Worm (Caenorhabditis elegans) whole organism, late embryonic: ENCODE results near the gene F53A9.1.

Experiments used
- C38D4.7 ChIP-seq: fragments of 200-800 bp; sonication (Bioruptor generic); optimal IDR thresholded peaks from 2 replicates; lab custom pipeline; 2018; ENCODE audit warnings: mild to moderate bottlenecking, missing genetic modification characterization, moderate library complexity, missing compliant biosample characterization
- F13H6.1 ChIP-seq: sonication (generic microtip); optimal IDR thresholded peaks from 2 replicates; lab custom pipeline; 2016; ENCODE audit warnings: missing genetic modification characterization, missing compliant biosample characterization
- K09A11.1 ChIP-seq: sonication (generic microtip); optimal IDR thresholded peaks from 2 replicates; lab custom pipeline; 2017; ENCODE audit warnings: antibody characterized with exemption, mild to moderate bottlenecking, missing genetic modification characterization, missing compliant biosample characterization; ENCODE audit not compliant: insufficient read depth
- Y22D7AL.16 ChIP-seq: sonication (generic microtip); optimal IDR thresholded peaks from 2 replicates; lab custom pipeline; 2016; ENCODE audit warnings: missing genetic modification characterization, missing compliant biosample characterization
- ahr-1 ChIP-seq: sonication (generic microtip); optimal IDR thresholded peaks from 2 replicates; lab custom pipeline; 2016; ENCODE audit warnings: missing genetic modification characterization, missing compliant biosample characterization
- ceh-18 ChIP-seq: sonication (generic microtip); optimal IDR thresholded peaks from 2 replicates; lab custom pipeline; 2016; ENCODE audit warnings: missing genetic modification characterization, missing compliant biosample characterization
- ceh-30 ChIP-seq: fragments of 150-350 bp; optimal IDR thresholded peaks from 2 replicates; lab custom pipeline; 2014; ENCODE audit warnings: missing biosample characterization, missing genetic modification characterization
- ceh-48 ChIP-seq: sonication (generic microtip); optimal IDR thresholded peaks from 2 replicates; lab custom pipeline; 2016; ENCODE audit warnings: missing genetic modification characterization, inconsistent platforms, missing compliant biosample characterization
- ceh-6 ChIP-seq: fragments of 200-800 bp; sonication (Bioruptor generic); optimal IDR thresholded peaks from 2 replicates; lab custom pipeline; 2018; ENCODE audit warnings: mild to moderate bottlenecking, missing genetic modification characterization, missing compliant biosample characterization
- ceh-9 ChIP-seq: sonication (generic microtip); optimal IDR thresholded peaks from 2 replicates; lab custom pipeline; 2016; ENCODE audit warnings: mild to moderate bottlenecking, missing genetic modification characterization, inconsistent platforms, missing compliant biosample characterization
- che-1 ChIP-seq: sonication (generic microtip); optimal IDR thresholded peaks from 2 replicates; lab custom pipeline; 2016; ENCODE audit warnings: mild to moderate bottlenecking, missing genetic modification characterization, missing compliant biosample characterization
- dmd-4 ChIP-seq: sonication (generic microtip); optimal IDR thresholded peaks from 2 replicates; lab custom pipeline; 2016; ENCODE audit warnings: borderline replicate concordance, missing genetic modification characterization, missing compliant biosample characterization
- elt-2 ChIP-seq: sonication (generic microtip); optimal IDR thresholded peaks from 2 replicates; lab custom pipeline; 2016; ENCODE audit warnings: missing genetic modification reagents, missing genetic modification characterization, missing compliant biosample characterization
- elt-4 ChIP-seq: sonication (generic microtip); optimal IDR thresholded peaks from 2 replicates; lab custom pipeline; 2016; ENCODE audit warnings: missing genetic modification characterization, missing compliant biosample characterization
- ets-4 ChIP-seq: sonication (generic microtip); optimal IDR thresholded peaks from 2 replicates; lab custom pipeline; 2016; ENCODE audit warnings: missing genetic modification characterization, missing compliant biosample characterization
- fkh-10 ChIP-seq: fragments of 150-350 bp; optimal IDR thresholded peaks from 2 replicates; lab custom pipeline; 2014; ENCODE audit warnings: missing biosample characterization, missing genetic modification reagents, missing genetic modification characterization
- hlh-13 ChIP-seq: fragments of 200-800 bp; sonication (Bioruptor generic); optimal IDR thresholded peaks from 2 replicates; lab custom pipeline; 2018; ENCODE audit warnings: mild to moderate bottlenecking, missing genetic modification characterization, missing compliant biosample characterization
- hlh-8 ChIP-seq: sonication (generic microtip); optimal IDR thresholded peaks from 2 replicates; lab custom pipeline; 2016; ENCODE audit warnings: missing genotype, missing genetic modification characterization, missing compliant biosample characterization
- madf-2 ChIP-seq: sonication (generic microtip); optimal IDR thresholded peaks from 2 replicates; lab custom pipeline; 2017; ENCODE audit warnings: missing genetic modification characterization, missing compliant biosample characterization
- mec-3 ChIP-seq: sonication (generic microtip); optimal IDR thresholded peaks from 2 replicates; lab custom pipeline; 2016; ENCODE audit warnings: borderline replicate concordance, missing genetic modification characterization, missing compliant biosample characterization
- nfya-1 ChIP-seq: sonication (generic microtip); optimal IDR thresholded peaks from 2 replicates; lab custom pipeline; 2017; ENCODE audit warnings: missing genetic modification characterization, mild to moderate bottlenecking, missing compliant biosample characterization, antibody characterized with exemption, moderate library complexity
- npax-4 ChIP-seq: sonication (generic microtip); optimal IDR thresholded peaks from 2 replicates; lab custom pipeline; 2016; ENCODE audit warnings: missing genetic modification characterization, missing compliant biosample characterization
- pag-3 ChIP-seq: sonication (generic microtip); optimal IDR thresholded peaks from 2 replicates; lab custom pipeline; 2016; ENCODE audit warnings: missing compliant biosample characterization, missing genetic modification characterization, borderline replicate concordance
- pha-2 ChIP-seq: sonication (generic microtip); optimal IDR thresholded peaks from 2 replicates; lab custom pipeline; 2017; ENCODE audit warnings: mild to moderate bottlenecking, missing genetic modification characterization, missing compliant biosample characterization
- pqm-1 ChIP-seq: sonication (generic microtip); optimal IDR thresholded peaks from 2 replicates; lab custom pipeline; 2016; ENCODE audit warnings: missing genetic modification characterization, missing compliant biosample characterization
- pros-1 ChIP-seq: fragments of 150-350 bp; optimal IDR thresholded peaks from 2 replicates; lab custom pipeline; 2014; ENCODE audit warnings: missing biosample characterization, missing genetic modification reagents, missing genetic modification characterization
- ref-2 ChIP-seq: sonication (generic microtip); optimal IDR thresholded peaks from 2 replicates; lab custom pipeline; 2016; ENCODE audit warnings: missing genetic modification characterization, missing compliant biosample characterization
- sdc-2 ChIP-seq: sonication (generic microtip); optimal IDR thresholded peaks from 2 replicates; lab custom pipeline; 2016; ENCODE audit warnings: missing genotype, missing genetic modification characterization, missing compliant biosample characterization
- sox-2 ChIP-seq: fragments of 200-800 bp; sonication (Bioruptor generic); IDR thresholded peaks from 2 replicates; pipeline ENCODE4 v1.3.6; 2022; ENCODE audit warnings: missing genetic modification reagents, missing genetic modification characterization, missing compliant biosample characterization
- syd-9 ChIP-seq: sonication (generic microtip); optimal IDR thresholded peaks from 2 replicates; lab custom pipeline; 2016; ENCODE audit warnings: mild to moderate bottlenecking, missing genetic modification characterization, moderate library complexity, missing compliant biosample characterization
- tbx-2 ChIP-seq: sonication (generic microtip); optimal IDR thresholded peaks from 2 replicates; lab custom pipeline; 2016; ENCODE audit warnings: missing genetic modification characterization, missing compliant biosample characterization
- ttx-3 ChIP-seq: sonication (generic microtip); optimal IDR thresholded peaks from 2 replicates; lab custom pipeline; 2016; ENCODE audit warnings: missing genetic modification reagents, missing genetic modification characterization, missing compliant biosample characterization
- unc-42 ChIP-seq: sonication (generic microtip); optimal IDR thresholded peaks from 2 replicates; lab custom pipeline; 2016; ENCODE audit warnings: missing genotype, missing genetic modification characterization, missing compliant biosample characterization
- unc-55 ChIP-seq: sonication (generic microtip); optimal IDR thresholded peaks from 2 replicates; lab custom pipeline; 2017; ENCODE audit warnings: missing biosample characterization, missing genetic modification reagents, missing genetic modification characterization
- unc-86 ChIP-seq: sonication (generic microtip); optimal IDR thresholded peaks from 2 replicates; lab custom pipeline; 2016; ENCODE audit warnings: missing genetic modification characterization, missing compliant biosample characterization

Gene F53A9.1

ce11 chrX:8675151-8675550, 36.2 kb upstream of the F53A9.1 start:
- TF ChIP-seq syd-9 (tag; lab: Kevin White, UChicago) (no peak), ahr-1 (tag; lab: Kevin White, UChicago) (no peak), unc-86 (no peak), C38D4.7 (GFP tag; lab: Kevin White, UChicago) (no peak), ttx-3 (no peak), ets-4 (tag; lab: Kevin White, UChicago) (no peak)

ce11 chrX:8676088-8676779, 35.2 kb upstream of the F53A9.1 start:
- no peak for TF ChIP-seq pha-2 (tag; lab: Kevin White, UChicago)
- no peak for TF ChIP-seq ceh-9 (tag; lab: Kevin White, UChicago)
- TF ChIP-seq pros-1 (tag; lab: Kevin White, UChicago), result no peak
- TF ChIP-seq nfya-1 (tag; lab: Kevin White, UChicago), result no peak
- TF ChIP-seq pag-3 (tag; lab: Kevin White, UChicago), result no peak
- TF ChIP-seq F13H6.1, result no peak
- TF ChIP-seq ref-2 (tag; lab: Kevin White, UChicago), result no peak
- TF ChIP-seq dmd-4 (tag; lab: Kevin White, UChicago), result no peak
- no peak for TF ChIP-seq tbx-2
- no peak for TF ChIP-seq elt-4 (tag; lab: Kevin White, UChicago)
- TF ChIP-seq hlh-13 (GFP tag; lab: Kevin White, UChicago), result no peak
- TF ChIP-seq K09A11.1 (tag; lab: Kevin White, UChicago), result no peak
- TF ChIP-seq elt-2 (tag; lab: Kevin White, UChicago), result no peak
- no peak for TF ChIP-seq C38D4.7 (GFP tag; lab: Kevin White, UChicago)
- no peak for TF ChIP-seq ttx-3
- no peak for TF ChIP-seq ceh-6 (GFP tag; lab: Kevin White, UChicago)
- no peak for TF ChIP-seq Y22D7AL.16
- TF ChIP-seq hlh-8 (tag; lab: Kevin White, UChicago), result no peak
- no peak for TF ChIP-seq pqm-1 (tag; lab: Kevin White, UChicago)
- no peak for TF ChIP-seq madf-2

ce11 chrX:8677320-8677719, 34.1 kb upstream of the F53A9.1 start:
- TF ChIP-seq nfya-1 (tag; lab: Kevin White, UChicago), result no peak

- TF ChIP-seq che-1 (tag; lab: Kevin White, UChicago), result no peak
- no peak for TF ChIP-seq sdc-2 (tag; lab: Kevin White, UChicago)
- no peak for TF ChIP-seq elt-2 (tag; lab: Kevin White, UChicago)
- TF ChIP-seq hlh-13 (GFP tag; lab: Kevin White, UChicago), result no peak
Measured at ce11 chrX:8677873-8678272, 33.5 kb upstream of the F53A9.1 start.

ce11 chrX:8681600-8681999, 29.8 kb upstream of the F53A9.1 start, which contains the start of gene K09E2.1:
Gene K09E2.1, plus strand, starts transcription at chrX:8681900.
- TF ChIP-seq ceh-18 (tag; lab: Kevin White, UChicago) (no peak), sox-2 (no peak), syd-9 (tag; lab: Kevin White, UChicago) (no peak), fkh-10 (GFP tag; lab: Kevin White, UChicago) (no peak), dmd-4 (tag; lab: Kevin White, UChicago) (no peak), ceh-30 (tag; lab: Kevin White, UChicago) (no peak), mec-3 (tag; lab: Kevin White, UChicago) (no peak), unc-55 (no peak), npax-4 (tag; lab: Kevin White, UChicago) (no peak), ceh-48 (tag; lab: Kevin White, UChicago) (no peak), Y22D7AL.16 (no peak), unc-42 (no peak), pros-1 (tag; lab: Kevin White, UChicago) (no peak)
